Worm (Caenorhabditis elegans) whole organism, dauer: ENCODE results near the gene hmit-1.3.

ENCODE experiments used
- unc-62 ChIP-seq: sonication (generic microtip); optimal IDR thresholded peaks from 2 replicates; lab custom pipeline; 2017; ENCODE audit warnings: missing biosample characterization, missing genetic modification reagents, missing genetic modification characterization

hmit-1.3 gene

ce11 chrIII:3519505-3519904 lies at the start of gene hmit-1.3:
Gene hmit-1.3, minus strand, starts transcription at chrIII:3519607.
- TF ChIP-seq unc-62, result no peak

- no peak for TF ChIP-seq unc-62
Measured at ce11 chrIII:3566785-3567184, 47.4 kb upstream of the hmit-1.3 start.

DNA sequence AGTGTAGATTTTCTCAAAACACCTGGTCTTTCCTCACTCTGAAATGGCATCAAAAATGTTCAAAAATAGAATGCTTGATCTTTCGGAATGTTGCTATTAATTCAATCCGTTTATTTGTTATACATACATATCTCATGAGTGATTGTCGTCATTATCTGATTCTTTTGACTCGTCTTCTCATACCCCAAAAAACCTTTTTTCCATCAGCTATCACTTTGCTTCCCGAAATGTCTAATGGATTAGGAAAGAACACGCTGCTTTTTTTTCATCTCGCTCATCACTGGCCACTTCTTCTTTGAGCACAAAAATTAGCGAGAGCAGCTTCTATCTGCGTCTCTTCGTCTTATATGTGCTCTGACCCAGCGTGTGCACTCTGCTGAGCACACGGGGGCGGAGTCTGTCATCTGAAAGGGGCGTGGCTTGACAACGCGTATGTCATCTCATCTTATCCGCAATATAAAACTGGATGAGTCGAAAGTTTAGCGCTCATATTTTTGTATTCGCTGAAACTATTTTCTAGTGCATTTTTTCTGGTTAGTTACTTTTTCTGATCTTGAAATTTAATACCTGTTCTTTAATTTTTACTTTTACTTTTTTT lies 45.5 kb upstream of the hmit-1.3 start:
- no peak for TF ChIP-seq unc-62

DNA sequence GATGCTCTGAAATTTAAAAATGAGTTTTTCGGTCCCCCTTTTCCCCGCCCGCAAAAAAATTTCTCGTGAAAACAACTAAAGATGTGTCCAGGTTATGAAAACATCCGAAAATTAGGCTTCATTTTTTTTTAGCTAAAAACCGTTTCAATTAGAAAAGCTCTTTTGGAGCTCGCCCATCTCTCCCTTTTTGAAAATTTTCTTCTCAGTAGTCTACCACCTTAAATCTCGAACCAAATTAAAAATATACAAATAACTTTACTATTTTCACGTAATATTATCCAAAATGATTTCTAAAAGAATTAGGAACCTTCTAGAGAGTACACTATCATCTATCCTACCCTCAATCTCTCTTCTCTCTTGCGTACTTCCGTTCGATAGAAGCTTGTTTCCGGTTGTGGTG lies 42.9 kb upstream of the hmit-1.3 start:
- TF ChIP-seq unc-62, result no peak

DNA sequence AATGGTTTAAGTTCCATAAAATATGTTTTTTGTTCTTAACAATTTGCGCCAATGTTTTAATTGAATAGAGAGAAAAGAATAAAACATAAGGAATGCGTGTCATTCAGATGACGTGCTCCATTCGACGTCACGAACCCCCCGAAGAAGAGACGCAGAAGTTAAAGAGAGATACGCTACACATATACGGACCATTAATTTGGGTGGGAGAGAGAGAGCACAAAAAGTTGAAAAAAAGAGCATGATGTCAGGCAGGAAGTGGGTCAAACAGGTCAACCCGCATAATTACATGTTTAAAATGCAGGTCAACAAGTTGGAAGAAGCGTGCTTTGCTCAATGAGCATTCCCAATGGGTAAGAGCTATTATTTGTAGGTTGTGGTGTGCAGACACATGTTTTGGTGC lies 40.8 kb upstream of the hmit-1.3 start:
- TF ChIP-seq unc-62, result no peak

DNA sequence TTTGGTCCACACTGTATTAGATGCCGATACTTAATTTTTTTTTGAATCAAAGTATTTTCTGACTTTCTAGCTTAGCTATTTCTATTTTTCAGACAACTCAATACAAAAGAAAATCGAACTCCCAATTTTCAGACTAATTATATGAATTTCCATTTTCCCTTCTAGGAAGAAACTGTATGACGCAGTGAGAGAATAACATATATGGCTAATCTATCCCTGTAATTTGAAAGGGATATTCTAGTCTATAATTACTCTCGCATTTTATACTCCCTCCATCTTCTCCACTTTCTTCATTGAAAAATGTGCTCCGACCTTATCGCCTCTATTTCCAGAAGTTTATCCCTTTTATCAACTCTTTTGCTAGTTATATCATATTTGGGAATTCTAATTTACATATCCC lies 33.9 kb upstream of the hmit-1.3 start, which contains the start of gene C54C6.4:
C54C6.4 (plus strand) TSS at position 301 of the 400 bp plus-strand sequence.
- no peak for TF ChIP-seq unc-62

DNA sequence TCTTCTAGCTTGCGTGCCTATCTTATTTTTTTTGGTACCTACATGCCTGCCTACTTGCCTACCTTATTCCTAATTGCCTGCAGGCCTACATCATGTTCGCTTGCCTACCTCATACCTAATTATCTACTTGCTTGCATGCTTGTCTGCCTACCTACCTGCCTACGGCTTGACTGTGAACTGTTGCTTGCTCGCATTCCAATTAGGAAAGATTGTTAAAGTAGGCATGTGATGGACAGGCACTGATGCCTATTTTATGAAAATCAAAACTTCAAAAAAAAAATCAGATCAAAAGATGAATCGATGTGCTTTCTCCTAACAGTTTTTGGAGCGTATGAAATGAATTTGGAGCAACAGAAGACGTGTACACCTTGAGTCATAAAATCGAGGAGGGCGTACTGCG lies 31.0 kb upstream of the hmit-1.3 start:
- TF ChIP-seq unc-62, result no peak

DNA sequence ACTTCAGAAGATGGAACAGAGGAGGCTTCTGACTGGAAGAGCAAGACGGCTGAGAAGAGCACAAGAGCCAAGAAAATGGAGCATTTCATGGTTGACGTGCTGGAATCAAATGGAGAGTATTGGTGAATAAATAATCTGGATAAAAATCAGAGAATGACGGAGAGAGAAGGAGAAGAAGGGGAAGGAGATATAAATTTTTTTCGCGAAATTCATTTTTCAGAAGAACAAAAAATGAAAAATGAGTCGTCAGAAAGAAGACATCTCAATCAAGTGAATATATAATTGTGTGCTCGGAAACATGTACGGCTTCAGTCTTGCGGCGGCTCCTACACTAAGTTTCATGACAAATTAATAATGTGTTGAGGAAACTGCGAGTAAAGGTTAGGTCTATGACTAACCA lies 30.3 kb upstream of the hmit-1.3 start, which contains the start of gene C54C6.5:
C54C6.5 (minus strand) TSS at position 101 of the 400 bp plus-strand sequence.
- no peak for TF ChIP-seq unc-62

DNA sequence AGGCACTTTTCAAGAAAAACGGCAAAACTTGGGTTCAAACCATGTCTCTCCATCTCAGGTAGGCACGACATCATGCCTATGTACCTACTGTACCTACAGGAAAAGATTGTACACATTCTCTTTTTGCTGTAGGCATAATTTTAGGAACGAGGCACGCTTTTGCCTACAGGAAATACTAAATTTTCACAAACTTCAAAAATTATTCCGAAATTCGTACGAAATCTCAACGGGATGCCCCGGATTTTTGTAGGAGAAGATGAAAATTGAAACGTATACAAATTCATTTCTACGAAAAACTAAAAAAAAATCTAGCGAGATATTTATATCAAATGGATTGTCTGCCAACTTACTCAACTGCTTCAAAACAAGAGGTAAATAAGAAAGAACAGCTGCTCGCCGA lies 28.6 kb upstream of the hmit-1.3 start, which contains the start of gene C54C6.11:
C54C6.11 (plus strand) TSS at position 301 of the 400 bp plus-strand sequence.
- no peak for TF ChIP-seq unc-62

- TF ChIP-seq unc-62, result no peak
Measured at ce11 chrIII:3546323-3546722, 26.9 kb upstream of the hmit-1.3 start, which contains the start of gene C54C6.7. Gene C54C6.7, minus strand, starts transcription at chrIII:3546423.

ce11 chrIII:3543071-3543470 lies 23.7 kb upstream of the hmit-1.3 start:
- TF ChIP-seq unc-62, result no peak

ce11 chrIII:3542105-3542504 lies 22.7 kb upstream of the hmit-1.3 start:
- no peak for TF ChIP-seq unc-62

DNA sequence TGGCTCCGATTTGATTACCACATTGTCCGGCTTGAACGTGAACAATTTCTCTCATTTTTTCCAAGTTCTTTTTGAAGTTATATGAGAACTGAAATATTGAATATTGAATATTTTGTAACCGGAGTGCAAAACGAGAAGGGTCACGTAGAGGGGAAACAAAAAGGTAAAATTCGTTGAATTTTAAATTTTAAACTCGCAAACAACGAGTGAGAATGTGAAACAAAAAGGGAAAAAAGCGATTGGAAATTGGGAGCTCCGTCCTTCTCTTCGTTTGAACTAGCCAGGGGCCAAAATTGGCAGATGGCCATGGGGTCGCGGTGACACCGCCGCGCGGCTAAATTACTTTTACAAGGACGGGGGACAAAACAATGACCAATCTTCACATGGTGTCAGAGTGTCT lies 22.1 kb upstream of the hmit-1.3 start, which contains the start of gene ben-1:
ben-1 (minus strand) TSS at position 101 of the 400 bp plus-strand sequence.
- no peak for TF ChIP-seq unc-62

DNA sequence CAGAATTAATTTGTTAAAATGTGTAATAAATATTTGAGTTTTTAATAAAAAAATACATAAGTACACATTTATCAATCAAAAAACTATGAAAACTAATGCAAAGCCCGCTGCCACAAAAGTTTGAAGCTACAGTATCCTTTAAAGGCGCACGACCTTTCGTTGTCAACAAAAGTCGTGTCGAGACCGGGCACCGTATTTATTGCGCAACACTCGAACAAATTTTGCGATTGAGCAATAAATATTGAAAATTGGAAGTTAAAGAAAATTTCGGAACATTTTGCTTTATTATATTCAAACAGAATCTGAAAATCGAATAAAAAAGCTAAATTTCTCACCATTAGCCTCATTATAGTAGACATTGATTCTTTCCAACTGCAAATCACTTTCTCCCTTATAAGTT lies 21.7 kb upstream of the hmit-1.3 start:
- TF ChIP-seq unc-62, result no peak

- TF ChIP-seq unc-62, result no peak
Measured at ce11 chrIII:3540424-3540823, 21.0 kb upstream of the hmit-1.3 start.

DNA sequence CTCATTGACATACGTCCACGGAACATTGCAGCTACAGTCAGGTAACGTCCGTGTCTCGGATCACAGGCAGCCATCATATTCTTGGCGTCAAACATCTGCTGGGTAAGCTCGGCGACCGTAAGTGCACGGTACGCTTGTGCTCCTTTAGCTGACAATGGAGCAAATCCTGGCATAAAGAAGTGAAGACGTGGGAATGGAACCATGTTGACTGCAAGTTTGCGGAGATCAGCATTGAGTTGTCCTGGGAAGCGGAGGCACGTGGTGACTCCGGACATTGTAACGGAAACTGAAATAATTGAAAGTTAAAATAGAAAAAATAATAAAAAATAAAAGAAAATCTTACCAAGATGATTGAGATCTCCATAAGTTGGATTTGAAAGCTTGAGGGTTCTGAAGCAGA lies 20.1 kb upstream of the hmit-1.3 start:
- TF ChIP-seq unc-62, result no peak

- TF ChIP-seq unc-62, result no peak
Measured at ce11 chrIII:3537401-3537800, 18.0 kb upstream of the hmit-1.3 start, which contains the start of gene cfap-20. Gene cfap-20, minus strand, starts transcription at chrIII:3537501.

- TF ChIP-seq unc-62, result no peak
Measured at ce11 chrIII:3534185-3534584, 14.8 kb upstream of the hmit-1.3 start.

DNA sequence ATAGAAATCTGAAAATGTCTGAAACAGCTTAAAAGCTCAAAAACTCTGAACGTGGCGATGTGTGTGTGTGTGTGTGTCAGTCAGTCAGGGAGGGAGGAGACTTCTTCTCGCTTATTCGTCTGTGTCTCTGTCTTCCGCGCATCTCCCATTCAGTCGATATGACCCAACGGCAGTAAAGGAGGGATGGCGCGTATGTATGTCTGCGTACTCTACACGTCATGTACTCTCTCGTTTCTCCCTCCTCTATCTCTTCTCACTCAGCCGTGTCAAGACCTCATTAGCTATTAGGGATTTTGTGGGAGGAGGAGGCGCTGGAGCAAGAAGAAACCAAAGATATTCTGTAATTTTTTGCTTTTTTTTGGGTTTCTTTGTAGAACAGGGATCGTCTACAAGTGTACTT lies 12.6 kb upstream of the hmit-1.3 start:
- no peak for TF ChIP-seq unc-62
